Fruit fly (Drosophila melanogaster): ENCODE measurements around the gene ATPsynbetaL.

Gene ATPsynbetaL

dm6 chr3L:16090330-16090803, 7.3 kb upstream of the ATPsynbetaL start, which contains the start of the genes CG5235 and ClC-c (continued):
- TF ChIP-seq CHES-1-like (GFP tag; optimal IDR thresholded peaks at IDR 0.05) (peak; percentile 51), CG31441 (GFP tag; IDR thresholded peaks at IDR 0.05) (no peak), ap (GFP tag; IDR thresholded peaks at IDR 0.05) (no peak), Hsf (GFP tag; optimal IDR thresholded peaks at IDR 0.05) (no peak), usp (GFP tag; optimal IDR thresholded peaks at IDR 0.05) (no peak), CG7745 (tag; optimal IDR thresholded peaks at IDR 0.05) (peak; percentile 46), Dll (GFP tag; IDR thresholded peaks at IDR 0.05; ENCODE audit: partially characterized antibody) (peak; percentile 83), TFAM (GFP tag; optimal IDR thresholded peaks at IDR 0.05) (no peak), CG2116 (GFP tag; optimal IDR thresholded peaks at IDR 0.05) (peak; percentile 52), zen2 (GFP tag; IDR thresholded peaks at IDR 0.05; ENCODE audit: partially characterized antibody) (peak; percentile 79; the same call in 2 of the 3 replicates), CG17829 (tag; optimal IDR thresholded peaks at IDR 0.05) (peak; percentile 34), rib (GFP tag; IDR thresholded peaks at IDR 0.05) (peak; percentile 94), insv (GFP tag; optimal IDR thresholded peaks at IDR 0.05) (no peak), jigr1 (GFP tag; IDR thresholded peaks at IDR 0.05) (no peak), CG3407 (GFP tag; optimal IDR thresholded peaks at IDR 0.05) (no peak), CG16863 (GFP tag; optimal IDR thresholded peaks at IDR 0.05) (peak; percentile 64), slp2 (GFP tag; optimal IDR thresholded peaks at IDR 0.05) (no peak), CG34422 (GFP tag; IDR thresholded peaks at IDR 0.05) (peak; percentile 23; the same call in 1 of the 3 replicates), bsh (GFP tag; optimal IDR thresholded peaks at IDR 0.05) (no peak), eve (GFP tag; optimal IDR thresholded peaks at IDR 0.05) (no peak), CG10147 (GFP tag; optimal IDR thresholded peaks at IDR 0.05) (no peak), dm (GFP tag; optimal IDR thresholded peaks at IDR 0.05) (no peak), CG30431 (GFP tag; optimal IDR thresholded peaks at IDR 0.05) (no peak), Myb (GFP tag; optimal IDR thresholded peaks at IDR 0.05) (peak; percentile 38), CG11093 (GFP tag; IDR thresholded peaks at IDR 0.05) (no peak), MESR4 (GFP tag; optimal IDR thresholded peaks at IDR 0.05) (peak; percentile 96), Ravus (GFP tag; IDR thresholded peaks at IDR 0.05) (no peak), CG6654 (GFP tag; optimal IDR thresholded peaks at IDR 0.05) (no peak), NC2β (GFP tag; optimal IDR thresholded peaks at IDR 0.05) (no peak), mld (GFP tag; IDR thresholded peaks at IDR 0.05; ENCODE audit: partially characterized antibody) (peak; percentile 71; the same call in 1 of the 3 replicates), ro (GFP tag; IDR thresholded peaks at IDR 0.05) (no peak), CG2199 (GFP tag; IDR thresholded peaks at IDR 0.05) (no peak), CG32767 (GFP tag; IDR thresholded peaks at IDR 0.05) (no peak), Scr (GFP tag; IDR thresholded peaks at IDR 0.05; ENCODE audit: partially characterized antibody) (peak; percentile 70), CG12155 (GFP tag; optimal IDR thresholded peaks at IDR 0.05) (no peak), esg (GFP tag; conservative IDR thresholded peaks at IDR 0.05) (no peak), corto (GFP tag; optimal IDR thresholded peaks at IDR 0.05) (no peak), nau (GFP tag; optimal IDR thresholded peaks at IDR 0.05) (no peak), lbe (GFP tag; optimal IDR thresholded peaks at IDR 0.05) (peak; percentile 29), CG11560 (tag; IDR thresholded peaks at IDR 0.05) (peak; percentile 97), CG17186 (GFP tag; optimal IDR thresholded peaks at IDR 0.05) (peak; percentile 55), Sin3A (optimal IDR thresholded peaks at IDR 0.05) (peak; percentile 55), BEAF-32 (GFP tag; optimal IDR thresholded peaks at IDR 0.05) (peak; percentile 79), croc (GFP tag; conservative IDR thresholded peaks at IDR 0.05) (no peak), CG12299 (tag; optimal IDR thresholded peaks at IDR 0.05) (no peak), Ssrp (tag; optimal IDR thresholded peaks at IDR 0.05) (no peak), Ets97D (GFP tag; optimal IDR thresholded peaks at IDR 0.05) (peak; percentile 32), hb (GFP tag; IDR thresholded peaks at IDR 0.05; ENCODE audit: partially characterized antibody) (peak; percentile 78), CG10321 (GFP tag; IDR thresholded peaks at IDR 0.05) (no peak), CG8290 (GFP tag; optimal IDR thresholded peaks at IDR 0.05) (no peak), CG8290 (tag; optimal IDR thresholded peaks at IDR 0.05) (no peak), CG4707 (GFP tag; optimal IDR thresholded peaks at IDR 0.05) (no peak)

All from whole organism, embryonic.